Fruit fly (Drosophila melanogaster): ENCODE data around the gene COX7AL.

- TF ChIP-seq psq (optimal IDR thresholded peaks at IDR 0.05) (no peak), pan (optimal IDR thresholded peaks at IDR 0.05) (no peak), EcR (GFP tag; optimal IDR thresholded peaks at IDR 0.05) (no peak), usp (GFP tag; optimal IDR thresholded peaks at IDR 0.05) (no peak), Dll (optimal IDR thresholded peaks at IDR 0.05) (no peak)
These were observed 11.5 kb downstream of the COX7AL start for dm6 chr3R:8354969-8355368.

Measured in whole organism.